Worm (Caenorhabditis elegans): ENCODE data around the gene srh-135.

Gene srh-135

ce11 chrII:10234398-10234797 lies 7.5 kb upstream of the srh-135 start, which contains the start of gene ubxn-5:
TSS of gene ubxn-5 (minus strand) at chrII:10234498.
- TF ChIP-seq mep-1 (tag; optimal IDR thresholded peaks at IDR 0.05) (no peak), sptf-1 (tag; optimal IDR thresholded peaks at IDR 0.05) (no peak), mls-2 (tag; optimal IDR thresholded peaks at IDR 0.05) (no peak), nhr-12 (tag; optimal IDR thresholded peaks at IDR 0.05) (no peak), zip-8 (tag; optimal IDR thresholded peaks at IDR 0.05) (no peak), ces-1 (GFP tag; optimal IDR thresholded peaks at IDR 0.05) (no peak), hlh-1 (tag; optimal IDR thresholded peaks at IDR 0.05) (no peak), cnd-1 (tag; optimal IDR thresholded peaks at IDR 0.05) (no peak), lsy-2 (tag; optimal IDR thresholded peaks at IDR 0.05) (no peak), mab-5 (tag; optimal IDR thresholded peaks at IDR 0.05) (no peak), lin-13 (tag; optimal IDR thresholded peaks at IDR 0.05) (no peak), M03D4.4 (tag; optimal IDR thresholded peaks at IDR 0.05) (no peak), elt-3 (tag; optimal IDR thresholded peaks at IDR 0.05) (no peak), nhr-2 (tag; optimal IDR thresholded peaks at IDR 0.05) (no peak), ceh-83 (GFP tag; optimal IDR thresholded peaks at IDR 0.05) (no peak), lin-32 (GFP tag; optimal IDR thresholded peaks at IDR 0.05) (no peak), snpc-4 (tag; optimal IDR thresholded peaks at IDR 0.05) (no peak), unc-120 (tag; optimal IDR thresholded peaks at IDR 0.05; ENCODE audit: poor library complexity, severe bottlenecking) (no peak)

ce11 chrII:10231874-10232273 lies 4.9 kb upstream of the srh-135 start:
- TF ChIP-seq ceh-83 (GFP tag; optimal IDR thresholded peaks at IDR 0.05) (no peak), bed-3 (GFP tag; optimal IDR thresholded peaks at IDR 0.05) (no peak), lin-32 (GFP tag; optimal IDR thresholded peaks at IDR 0.05) (no peak), ceh-43 (GFP tag; optimal IDR thresholded peaks at IDR 0.05) (no peak), drap-1 (GFP tag; optimal IDR thresholded peaks at IDR 0.05) (no peak), nhr-2 (tag; optimal IDR thresholded peaks at IDR 0.05) (no peak), ztf-11 (tag; optimal IDR thresholded peaks at IDR 0.05) (no peak), mep-1 (tag; optimal IDR thresholded peaks at IDR 0.05) (no peak), nhr-76 (tag; optimal IDR thresholded peaks at IDR 0.05) (no peak), unc-120 (tag; optimal IDR thresholded peaks at IDR 0.05; ENCODE audit: poor library complexity, severe bottlenecking) (no peak), pha-4 (tag; optimal IDR thresholded peaks at IDR 0.05) (no peak), nhr-28 (tag; optimal IDR thresholded peaks at IDR 0.05) (no peak), nhr-12 (tag; optimal IDR thresholded peaks at IDR 0.05) (no peak), ces-1 (GFP tag; optimal IDR thresholded peaks at IDR 0.05) (no peak)

- TF ChIP-seq nhr-237 (tag; optimal IDR thresholded peaks at IDR 0.05) (no peak), elt-3 (tag; optimal IDR thresholded peaks at IDR 0.05) (no peak), ztf-11 (tag; optimal IDR thresholded peaks at IDR 0.05) (no peak), unc-62 (GFP tag; optimal IDR thresholded peaks at IDR 0.05) (no peak), mls-2 (tag; optimal IDR thresholded peaks at IDR 0.05) (no peak), lin-32 (GFP tag; optimal IDR thresholded peaks at IDR 0.05) (no peak), lin-13 (tag; optimal IDR thresholded peaks at IDR 0.05) (no peak), sptf-1 (tag; optimal IDR thresholded peaks at IDR 0.05) (no peak), tbx-8 (GFP tag; optimal IDR thresholded peaks at IDR 0.05) (no peak), drap-1 (GFP tag; optimal IDR thresholded peaks at IDR 0.05) (no peak)
These were observed 4.0 kb upstream of the srh-135 start, which contains the start of gene T01E8.8 for ce11 chrII:10230972-10231371. TSS of gene T01E8.8 (plus strand) at chrII:10231272.

- TF ChIP-seq ceh-39 (tag; optimal IDR thresholded peaks at IDR 0.05) (no peak), nhr-12 (tag; optimal IDR thresholded peaks at IDR 0.05) (no peak), flh-1 (GFP tag; optimal IDR thresholded peaks at IDR 0.05) (no peak), mab-5 (tag; optimal IDR thresholded peaks at IDR 0.05) (no peak), unc-120 (tag; optimal IDR thresholded peaks at IDR 0.05; ENCODE audit: poor library complexity, severe bottlenecking) (no peak), ham-2 (GFP tag; optimal IDR thresholded peaks at IDR 0.05) (no peak), lin-13 (tag; optimal IDR thresholded peaks at IDR 0.05) (no peak), pha-4 (tag; optimal IDR thresholded peaks at IDR 0.05) (no peak), lin-32 (GFP tag; optimal IDR thresholded peaks at IDR 0.05) (no peak), elt-1 (tag; optimal IDR thresholded peaks at IDR 0.05; ENCODE audit: borderline replicate concordance, insufficient read depth) (no peak), nhr-76 (tag; optimal IDR thresholded peaks at IDR 0.05) (no peak), nhr-237 (tag; optimal IDR thresholded peaks at IDR 0.05) (no peak), hlh-1 (tag; optimal IDR thresholded peaks at IDR 0.05) (no peak), blmp-1 (tag; optimal IDR thresholded peaks at IDR 0.05) (no peak)
These were observed 4.4 kb downstream of the srh-135 start, which contains the start of gene plc-3 for ce11 chrII:10222577-10222976. TSS of gene plc-3 (plus strand) at chrII:10222877.
